Worm (Caenorhabditis elegans) whole organism, L1 larva: ENCODE measurements around the gene M195.2.

ENCODE experiments used
- alr-1 ChIP-seq: fragments of 200-800 bp; sonication (Bioruptor generic); optimal IDR thresholded peaks from 2 replicates; lab custom pipeline; 2018; ENCODE audit warnings: borderline replicate concordance, mild to moderate bottlenecking, missing genetic modification characterization, missing compliant biosample characterization
- ceh-82 ChIP-seq, 3 experiments: fragments of 150-350 bp in 1 of 3; sonication (generic microtip) in 2 of 3; optimal IDR thresholded peaks; 2 replicates each; lab custom pipeline; 2014 to 2017; ENCODE audit warnings: missing biosample characterization in 3 of 3, missing genetic modification characterization in 3 of 3
- fkh-4 ChIP-seq: sonication (generic microtip); optimal IDR thresholded peaks from 2 replicates; lab custom pipeline; 2016; ENCODE audit warnings: missing compliant biosample characterization, missing genetic modification characterization, borderline replicate concordance
- nhr-11 ChIP-seq: fragments of 150-350 bp; optimal IDR thresholded peaks from 2 replicates; lab custom pipeline; 2014; ENCODE audit warnings: missing biosample characterization, missing genetic modification characterization
- nhr-19 ChIP-seq: fragments of 200-800 bp; sonication (Bioruptor generic); conservative IDR thresholded peaks from 2 replicates; pipeline ENCODE4 v1.3.6; 2022; ENCODE audit warnings: missing genetic modification characterization, missing compliant biosample characterization
- snu-23 ChIP-seq: sonication (generic microtip); optimal IDR thresholded peaks from 2 replicates; lab custom pipeline; 2016; ENCODE audit warnings: missing genetic modification characterization, missing compliant biosample characterization
- unc-130 ChIP-seq: fragments of 150-350 bp; optimal IDR thresholded peaks from 2 replicates; lab custom pipeline; 2017; ENCODE audit warnings: missing biosample characterization, missing genetic modification characterization, inconsistent platforms
- unc-62 ChIP-seq: fragments of 150-350 bp; optimal IDR thresholded peaks from 2 replicates; lab custom pipeline; 2014; ENCODE audit warnings: missing biosample characterization, missing genetic modification reagents, missing genetic modification characterization

DNA sequence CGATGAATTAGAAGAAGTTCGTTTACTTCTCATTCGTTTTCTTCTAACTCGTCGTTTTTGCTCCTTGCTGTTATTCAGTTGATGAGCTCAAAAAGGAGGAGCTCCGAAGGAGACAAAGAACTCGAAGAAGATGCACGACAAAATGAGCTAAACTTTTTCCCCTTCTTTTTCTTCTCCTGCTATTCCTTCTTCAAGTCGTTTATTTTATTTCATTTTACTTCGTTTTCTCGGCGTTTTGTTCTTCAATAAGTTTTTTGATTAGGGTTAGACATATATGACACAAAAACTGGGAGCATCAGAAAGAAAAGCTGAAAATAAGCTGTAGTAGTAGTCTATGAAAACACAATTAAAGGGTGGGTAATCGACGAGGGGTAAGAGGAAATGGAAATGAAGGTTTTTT, 48.5 kb upstream of the M195.2 start:
- TF ChIP-seq nhr-11 (tag; lab: Kevin White, UChicago) (no peak), snu-23 (no peak), unc-62 (GFP tag; lab: Kevin White, UChicago) (no peak), fkh-4 (tag; lab: Kevin White, UChicago) (no peak), unc-130 (tag; lab: Kevin White, UChicago) (no peak), alr-1 (tag; lab: Kevin White, UChicago) (no peak), nhr-19 (no peak), ceh-82 (tag; optimal IDR thresholded peaks at IDR 0.05; lab: Kevin White, UChicago) (no peak)
